Fruit fly (Drosophila melanogaster) whole organism, embryonic: ENCODE data around the gene Bgb.

Experiments used
- Awh ChIP-seq: fragments of 200-800 bp; sonication (Bioruptor generic); IDR thresholded peaks from 2 replicates; pipeline ENCODE4, ENCODE4 v1.3.6; 2022; ENCODE audit warnings: missing biosample characterization, missing genetic modification characterization
- CG10431 ChIP-seq: fragments of 200-800 bp; sonication (Bioruptor generic); optimal IDR thresholded peaks from 3 replicates; lab custom pipeline; 2018; ENCODE audit warnings: missing biosample characterization, mild to moderate bottlenecking, missing genetic modification characterization
- CG10565 ChIP-seq: fragments of 200-800 bp; sonication (Bioruptor generic); optimal IDR thresholded peaks from 3 replicates; lab custom pipeline; 2016; ENCODE audit warnings: missing biosample characterization, mild to moderate bottlenecking, missing genetic modification characterization
- CG12155 ChIP-seq: fragments of 200-800 bp; sonication (Bioruptor generic); optimal IDR thresholded peaks from 3 replicates; lab custom pipeline; 2016; ENCODE audit warnings: missing biosample characterization, missing genetic modification characterization
- CG13287 ChIP-seq: fragments of 200-800 bp; sonication (Bioruptor generic); IDR thresholded peaks from 2 replicates; pipeline ENCODE4 v1.3.6; 2022; ENCODE audit warnings: missing biosample characterization, missing genetic modification characterization; ENCODE audit not compliant: partially characterized antibody
- CG13296 ChIP-seq: fragments of 200-800 bp; sonication (Bioruptor generic); optimal IDR thresholded peaks from 3 replicates; lab custom pipeline; 2018; ENCODE audit warnings: missing biosample characterization, mild to moderate bottlenecking, missing genetic modification characterization
- CG15073 ChIP-seq: fragments of 200-800 bp; sonication (Bioruptor generic); optimal IDR thresholded peaks from 2 replicates; lab custom pipeline; 2016; ENCODE audit warnings: missing biosample characterization, missing genetic modification characterization
- CG15269 ChIP-seq: fragments of 200-800 bp; sonication (Bioruptor generic); optimal IDR thresholded peaks from 2 replicates; lab custom pipeline; 2018; ENCODE audit warnings: missing biosample characterization, mild to moderate bottlenecking, missing genetic modification characterization, moderate library complexity
- CG17802 ChIP-seq: fragments of 200-800 bp; sonication (Bioruptor generic); optimal IDR thresholded peaks from 2 replicates; lab custom pipeline; 2018; ENCODE audit warnings: missing biosample characterization, mild to moderate bottlenecking, missing genetic modification characterization, moderate library complexity
- CG17829 ChIP-seq: fragments of 200-800 bp; optimal IDR thresholded peaks from 2 replicates; lab custom pipeline; 2019; ENCODE audit warnings: missing biosample characterization, mild to moderate bottlenecking, missing genetic modification characterization, moderate library complexity
- CG17912 ChIP-seq: fragments of 200-800 bp; sonication (Bioruptor generic); optimal IDR thresholded peaks from 2 replicates; lab custom pipeline; 2018; ENCODE audit warnings: missing biosample characterization, mild to moderate bottlenecking, missing genetic modification characterization
- CG18262 ChIP-seq: fragments of 200-800 bp; optimal IDR thresholded peaks from 3 replicates; lab custom pipeline; 2019; ENCODE audit warnings: missing biosample characterization, mild to moderate bottlenecking, missing genetic modification characterization, moderate library complexity
- CG2889 ChIP-seq: fragments of 200-800 bp; sonication (Bioruptor generic); IDR thresholded peaks from 3 replicates; pipeline ENCODE4 v1.3.6; 2022; ENCODE audit warnings: missing biosample characterization, missing genetic modification characterization
- CG30020 ChIP-seq: fragments of 200-800 bp; optimal IDR thresholded peaks from 2 replicates; lab custom pipeline; 2019; ENCODE audit warnings: missing biosample characterization, mild to moderate bottlenecking, missing genetic modification characterization, moderate library complexity
- CG3726 ChIP-seq: fragments of 200-800 bp; sonication (Bioruptor generic); IDR thresholded peaks from 3 replicates; pipeline ENCODE4, ENCODE4 v1.3.6; 2022; ENCODE audit warnings: missing biosample characterization, missing genetic modification characterization
- CG3847 ChIP-seq: fragments of 200-800 bp; sonication (Bioruptor generic); IDR thresholded peaks from 2 replicates; pipeline ENCODE4 v1.3.6; 2022; ENCODE audit warnings: missing biosample characterization, missing genetic modification characterization
- CG42726 ChIP-seq: fragments of 200-800 bp; sonication (Bioruptor generic); IDR thresholded peaks from 2 replicates; pipeline ENCODE4 v1.3.6; 2022; ENCODE audit warnings: missing biosample characterization, missing genetic modification characterization; ENCODE audit not compliant: partially characterized antibody
- CG6175 ChIP-seq: fragments of 200-800 bp; sonication (Bioruptor generic); IDR thresholded peaks from 3 replicates; pipeline ENCODE4 v1.3.6; 2022; ENCODE audit warnings: missing biosample characterization, missing genetic modification characterization
- CG7745 ChIP-seq: fragments of 200-800 bp; sonication (Bioruptor generic); optimal IDR thresholded peaks from 2 replicates; lab custom pipeline; 2018; ENCODE audit warnings: missing biosample characterization, mild to moderate bottlenecking, missing genetic modification characterization, moderate library complexity
- CG7928 ChIP-seq: fragments of 200-800 bp; sonication (Bioruptor generic); optimal IDR thresholded peaks from 2 replicates; lab custom pipeline; 2017; ENCODE audit warnings: missing biosample characterization, mild to moderate bottlenecking, missing genetic modification characterization
- CG8359 ChIP-seq: fragments of 200-800 bp; sonication (Bioruptor generic); optimal IDR thresholded peaks from 2 replicates; lab custom pipeline; 2017; ENCODE audit warnings: missing biosample characterization, mild to moderate bottlenecking, missing genetic modification characterization, borderline replicate concordance
- Drgx ChIP-seq: fragments of 200-800 bp; sonication (Bioruptor generic); IDR thresholded peaks from 2 replicates; pipeline ENCODE4 v1.3.6; 2022; ENCODE audit warnings: missing biosample characterization, missing genetic modification characterization
- H2.0 ChIP-seq: fragments of 200-800 bp; sonication (Bioruptor generic); IDR thresholded peaks from 2 replicates; pipeline ENCODE4 v1.3.6; 2022; ENCODE audit warnings: missing biosample characterization, missing genetic modification characterization
- Hmx ChIP-seq: fragments of 200-800 bp; sonication (Bioruptor generic); optimal IDR thresholded peaks from 2 replicates; lab custom pipeline; 2016; ENCODE audit warnings: missing biosample characterization, missing genetic modification characterization
- Hr39 ChIP-seq: fragments of >200 bp; optimal IDR thresholded peaks from 2 replicates; lab custom pipeline; 2017
- Lhr ChIP-seq: fragments of 200-800 bp; sonication (Bioruptor generic); optimal IDR thresholded peaks from 3 replicates; lab custom pipeline; 2017; ENCODE audit warnings: mild to moderate bottlenecking, missing biosample characterization, missing genetic modification reagents, missing genetic modification characterization
- Med ChIP-seq: fragments of 200-800 bp; sonication (Bioruptor generic); peaks from one replicate; lab custom pipeline; 2016; ENCODE audit warnings: missing biosample characterization, missing genetic modification characterization, mild to moderate bottlenecking, inconsistent platforms, moderate library complexity
- Mrtf ChIP-seq: fragments of 200-800 bp; sonication (Bioruptor generic); IDR thresholded peaks from 3 replicates; pipeline ENCODE4 v1.3.6; 2022; ENCODE audit warnings: missing biosample characterization, missing genetic modification characterization
- Poxn ChIP-seq: fragments of 200-800 bp; sonication (Bioruptor generic); IDR thresholded peaks from 2 replicates; pipeline ENCODE4 v1.3.6; 2022; ENCODE audit warnings: missing biosample characterization, missing genetic modification characterization
- Ravus ChIP-seq: fragments of 200-800 bp; sonication (Bioruptor generic); IDR thresholded peaks from 2 replicates; pipeline ENCODE4 v1.3.6; 2022; ENCODE audit warnings: missing biosample characterization, missing genetic modification characterization
- Scr ChIP-seq: fragments of 200-800 bp; sonication (Bioruptor generic); IDR thresholded peaks from 2 replicates; pipeline ENCODE4 v1.3.6; 2022; ENCODE audit warnings: missing biosample characterization, missing genetic modification characterization; ENCODE audit not compliant: partially characterized antibody
- Spps ChIP-seq: fragments of 200-800 bp; sonication (Bioruptor generic); optimal IDR thresholded peaks from 2 replicates; lab custom pipeline; 2018; ENCODE audit warnings: missing biosample characterization, mild to moderate bottlenecking, missing genetic modification characterization
- abd-A ChIP-seq: fragments of 200-800 bp; sonication (Bioruptor generic); optimal IDR thresholded peaks from 3 replicates; lab custom pipeline; 2019; ENCODE audit warnings: missing biosample characterization, mild to moderate bottlenecking, missing genetic modification characterization, moderate library complexity
- ara ChIP-seq: fragments of 200-800 bp; sonication (Bioruptor generic); IDR thresholded peaks from 2 replicates; pipeline ENCODE4 v1.3.6; 2022; ENCODE audit warnings: missing biosample characterization, missing genetic modification characterization
- chinmo ChIP-seq: fragments of 200-800 bp; sonication (Bioruptor generic); IDR thresholded peaks from 4 replicates; pipeline ENCODE4 v1.3.6; 2022; ENCODE audit warnings: missing biosample characterization, missing genetic modification characterization; ENCODE audit not compliant: partially characterized antibody
- ci ChIP-seq: fragments of 200-800 bp; sonication (Bioruptor generic); IDR thresholded peaks from 3 replicates; pipeline ENCODE4 v1.3.6; 2022; ENCODE audit warnings: missing biosample characterization, missing genetic modification characterization
- disco-r ChIP-seq: fragments of 200-800 bp; sonication (Bioruptor generic); optimal IDR thresholded peaks from 2 replicates; lab custom pipeline; 2016; ENCODE audit warnings: missing biosample characterization, missing genetic modification characterization
- dpn ChIP-seq, 2 experiments: fragments of 200-800 bp; sonication (Bioruptor generic); optimal IDR thresholded peaks; 3 replicates each; lab custom pipeline; 2016; ENCODE audit warnings: missing biosample characterization in 2 of 2, missing genetic modification characterization in 2 of 2
- emc ChIP-seq: fragments of 200-800 bp; sonication (Bioruptor generic); optimal IDR thresholded peaks from 2 replicates; lab custom pipeline; 2016; ENCODE audit warnings: missing biosample characterization, missing genetic modification characterization
- inv ChIP-seq: fragments of 200-800 bp; sonication (Bioruptor generic); IDR thresholded peaks from 2 replicates; pipeline ENCODE4 v1.3.6; 2022; ENCODE audit warnings: missing biosample characterization, missing genetic modification characterization; ENCODE audit not compliant: partially characterized antibody
- kni ChIP-seq: fragments of 200-800 bp; sonication (Bioruptor generic); optimal IDR thresholded peaks from 3 replicates; lab custom pipeline; 2017; ENCODE audit warnings: mild to moderate bottlenecking, missing biosample characterization, missing genetic modification reagents, missing genetic modification characterization
- mam ChIP-seq: fragments of 200-800 bp; sonication (Bioruptor generic); optimal IDR thresholded peaks from 3 replicates; lab custom pipeline; 2016; ENCODE audit warnings: missing biosample characterization, missing genetic modification characterization
- oc ChIP-seq: fragments of 200-800 bp; sonication (Bioruptor generic); optimal IDR thresholded peaks from 2 replicates; lab custom pipeline; 2018; ENCODE audit warnings: missing biosample characterization, mild to moderate bottlenecking, missing genetic modification characterization, moderate library complexity
- pb ChIP-seq: fragments of 200-800 bp; sonication (Bioruptor generic); optimal IDR thresholded peaks from 3 replicates; lab custom pipeline; 2016; ENCODE audit warnings: missing biosample characterization, missing genetic modification characterization
- prd ChIP-seq, 3 experiments: fragments of >200 bp in 2 of 3; fragments of 200-800 bp in 1 of 3; sonication (Bioruptor generic) in 1 of 3; optimal IDR thresholded peaks in 2 of 3; IDR thresholded peaks in 1 of 3; 2 replicates in 2 of 3; 3 replicates in 1 of 3; pipeline versions ENCODE4 v1.3.6 to Lab custom; 2017 to 2022; ENCODE audit warnings: missing biosample characterization in 1 of 3, missing genetic modification characterization in 1 of 3
- rib ChIP-seq: fragments of 200-800 bp; sonication (Bioruptor generic); IDR thresholded peaks from 2 replicates; pipeline ENCODE4 v1.3.6; 2022; ENCODE audit warnings: missing biosample characterization, missing genetic modification characterization
- row ChIP-seq: fragments of 200-800 bp; sonication (Bioruptor generic); IDR thresholded peaks from 3 replicates; pipeline ENCODE4 v1.3.6; 2022; ENCODE audit warnings: missing biosample characterization, missing genetic modification characterization
- sima ChIP-seq: fragments of 200-800 bp; sonication (Bioruptor generic); optimal IDR thresholded peaks from 2 replicates; lab custom pipeline; 2016; ENCODE audit warnings: missing biosample characterization, missing genetic modification characterization
- slp2 ChIP-seq: fragments of 200-800 bp; sonication (Bioruptor generic); optimal IDR thresholded peaks from 2 replicates; lab custom pipeline; 2016; ENCODE audit warnings: missing biosample characterization, missing genetic modification characterization
- toy ChIP-seq: fragments of 200-800 bp; sonication (Bioruptor generic); IDR thresholded peaks from 2 replicates; pipeline ENCODE4 v1.3.6; 2022; ENCODE audit warnings: missing biosample characterization, missing genetic modification characterization
- ttk ChIP-seq: fragments of 200-800 bp; sonication (Bioruptor generic); IDR thresholded peaks from 2 replicates; pipeline ENCODE4 v2.1.2; 2022; ENCODE audit warnings: missing biosample characterization, missing genetic modification characterization

Bgb gene

dm6 chr3L:1674381-1674780 is 34.9 kb downstream of the Bgb start, which contains the start of gene CG7991 (continued):
- TF ChIP-seq pb (GFP tag; lab: Kevin White, UChicago): peak; percentile 2
- TF ChIP-seq CG13287: no peak
- TF ChIP-seq ttk (GFP tag; lab: Robert Waterston, UW): no peak
- no peak for TF ChIP-seq Hr39 (lab: Kevin White, UChicago)
- TF ChIP-seq Lhr (GFP tag; lab: Kevin White, UChicago): no peak
- TF ChIP-seq Scr (GFP tag; lab: Robert Waterston, UW): no peak
- TF ChIP-seq CG2889 (GFP tag; lab: Robert Waterston, UW): no peak
- 0 out of 3 replicates have a peak, but pooled peaks have one; percentile 16 for TF ChIP-seq row (GFP tag; lab: Robert Waterston, UW)
- TF ChIP-seq CG7745 (tag; lab: Kevin White, UChicago): no peak
- TF ChIP-seq CG17912 (GFP tag; lab: Kevin White, UChicago): no peak
- TF ChIP-seq Ravus (GFP tag; lab: Robert Waterston, UW): no peak
- no peak; the same call in 2 of the 3 replicates for TF ChIP-seq Mrtf (GFP tag; lab: Robert Waterston, UW)
- TF ChIP-seq ci (GFP tag; lab: Robert Waterston, UW): 0 out of 3 replicates have a peak, but pooled peaks have one; percentile 15
- TF ChIP-seq Awh (GFP tag; lab: Robert Waterston, UW): peak; percentile 41; the same call in 1 of the 2 replicates
- TF ChIP-seq emc (GFP tag; lab: Kevin White, UChicago): no peak
- no peak for TF ChIP-seq CG3726 (GFP tag; lab: Robert Waterston, UW)
- no peak for TF ChIP-seq slp2
- TF ChIP-seq CG6175 (GFP tag; lab: Robert Waterston, UW): peak; percentile 90
- TF ChIP-seq kni: peak; percentile 52
- TF ChIP-seq mam (GFP tag; lab: Kevin White, UChicago): no peak
- no peak for TF ChIP-seq CG15073 (GFP tag; lab: Kevin White, UChicago)
- no peak for TF ChIP-seq ara (GFP tag; lab: Robert Waterston, UW)
- no peak for TF ChIP-seq CG12155
- TF ChIP-seq CG17802 (tag; lab: Kevin White, UChicago): no peak
- TF ChIP-seq inv (GFP tag; lab: Robert Waterston, UW): no peak
- TF ChIP-seq Drgx (GFP tag; lab: Robert Waterston, UW): no peak
- no peak for TF ChIP-seq CG13296 (GFP tag; lab: Kevin White, UChicago)
- no peak for TF ChIP-seq CG18262 (tag; lab: Kevin White, UChicago)
- TF ChIP-seq rib (GFP tag; lab: Robert Waterston, UW): no peak
- TF ChIP-seq CG10431 (GFP tag; lab: Kevin White, UChicago): no peak
- TF ChIP-seq CG3847 (GFP tag; lab: Robert Waterston, UW): no peak
- TF ChIP-seq H2.0 (GFP tag; lab: Robert Waterston, UW): no peak
- no peak for TF ChIP-seq abd-A (tag; lab: Kevin White, UChicago)
- TF ChIP-seq CG7928 (GFP tag; lab: Kevin White, UChicago): no peak
- no peak for TF ChIP-seq CG10565 (GFP tag; lab: Kevin White, UChicago)
- no peak for TF ChIP-seq toy
- TF ChIP-seq CG17829 (tag; lab: Kevin White, UChicago): no peak
- no peak for TF ChIP-seq CG30020 (tag; lab: Kevin White, UChicago)
- TF ChIP-seq Spps (tag; lab: Kevin White, UChicago): no peak
- TF ChIP-seq chinmo: peak; percentile 76; the same call in 1 of the 4 replicates
- peak; percentile 45 for TF ChIP-seq Med (GFP tag; lab: Kevin White, UChicago)
- TF ChIP-seq CG15269: peak; percentile 81
- no peak for TF ChIP-seq sima (GFP tag; lab: Kevin White, UChicago)
- no peak for TF ChIP-seq oc (tag; lab: Kevin White, UChicago)
- no peak for TF ChIP-seq CG42726 (GFP tag; lab: Robert Waterston, UW)
- no peak for TF ChIP-seq disco-r
- TF ChIP-seq CG8359: no peak
- TF ChIP-seq prd (optimal IDR thresholded peaks at IDR 0.05; lab: Kevin White, UChicago): no peak
- TF ChIP-seq prd (GFP tag; IDR thresholded peaks at IDR 0.05; lab: Robert Waterston, UW): no peak
- no peak for TF ChIP-seq Poxn (GFP tag; lab: Robert Waterston, UW)
- TF ChIP-seq dpn (GFP tag; optimal IDR thresholded peaks at IDR 0.05; lab: Kevin White, UChicago): no peak
- no peak for TF ChIP-seq Hmx (GFP tag; lab: Kevin White, UChicago)
